Worm (Caenorhabditis elegans) whole organism, late embryonic: ENCODE results near the gene C24A8.6.

Experiments
- C08G9.2 ChIP-seq: sonication (generic microtip); optimal IDR thresholded peaks from 2 replicates; lab custom pipeline; 2016; ENCODE audit warnings: mild to moderate bottlenecking, missing genetic modification characterization, moderate library complexity, missing compliant biosample characterization
- F13H6.1 ChIP-seq: sonication (generic microtip); optimal IDR thresholded peaks from 2 replicates; lab custom pipeline; 2016; ENCODE audit warnings: missing genetic modification characterization, missing compliant biosample characterization
- ceh-14 ChIP-seq: sonication (generic microtip); optimal IDR thresholded peaks from 2 replicates; lab custom pipeline; 2016; ENCODE audit warnings: missing genotype, missing genetic modification characterization, missing compliant biosample characterization
- ceh-18 ChIP-seq: sonication (generic microtip); optimal IDR thresholded peaks from 2 replicates; lab custom pipeline; 2016; ENCODE audit warnings: missing genetic modification characterization, missing compliant biosample characterization
- ceh-19 ChIP-seq: fragments of 200-800 bp; sonication (Bioruptor generic); optimal IDR thresholded peaks from 2 replicates; lab custom pipeline; 2018; ENCODE audit warnings: mild to moderate bottlenecking, missing genetic modification characterization, missing compliant biosample characterization
- ceh-2 ChIP-seq: sonication (generic microtip); optimal IDR thresholded peaks from 2 replicates; lab custom pipeline; 2016; ENCODE audit warnings: missing genotype, missing genetic modification characterization, missing compliant biosample characterization
- ceh-22 ChIP-seq: sonication (generic microtip); optimal IDR thresholded peaks from 2 replicates; lab custom pipeline; 2017; ENCODE audit warnings: missing biosample characterization, missing genetic modification characterization
- ceh-24 ChIP-seq: sonication (generic microtip); optimal IDR thresholded peaks from 2 replicates; lab custom pipeline; 2016; ENCODE audit warnings: mild to moderate bottlenecking, missing genetic modification characterization, missing compliant biosample characterization
- ceh-45 ChIP-seq: fragments of 200-800 bp; sonication (Bioruptor generic); IDR thresholded peaks from 2 replicates; pipeline ENCODE4 v1.3.6; 2022; ENCODE audit warnings: missing genetic modification reagents, missing genetic modification characterization, missing compliant biosample characterization
- ceh-48 ChIP-seq: sonication (generic microtip); optimal IDR thresholded peaks from 2 replicates; lab custom pipeline; 2016; ENCODE audit warnings: missing genetic modification characterization, inconsistent platforms, missing compliant biosample characterization
- ceh-9 ChIP-seq: sonication (generic microtip); optimal IDR thresholded peaks from 2 replicates; lab custom pipeline; 2016; ENCODE audit warnings: mild to moderate bottlenecking, missing genetic modification characterization, inconsistent platforms, missing compliant biosample characterization
- che-1 ChIP-seq: sonication (generic microtip); optimal IDR thresholded peaks from 2 replicates; lab custom pipeline; 2016; ENCODE audit warnings: mild to moderate bottlenecking, missing genetic modification characterization, missing compliant biosample characterization
- elt-2 ChIP-seq: sonication (generic microtip); optimal IDR thresholded peaks from 2 replicates; lab custom pipeline; 2016; ENCODE audit warnings: missing genetic modification reagents, missing genetic modification characterization, missing compliant biosample characterization
- elt-4 ChIP-seq: sonication (generic microtip); optimal IDR thresholded peaks from 2 replicates; lab custom pipeline; 2016; ENCODE audit warnings: missing genetic modification characterization, missing compliant biosample characterization
- fkh-6 ChIP-seq: sonication (generic microtip); optimal IDR thresholded peaks from 2 replicates; lab custom pipeline; 2016; ENCODE audit warnings: missing genetic modification characterization, missing compliant biosample characterization
- gmeb-2 ChIP-seq: sonication (generic microtip); optimal IDR thresholded peaks from 2 replicates; lab custom pipeline; 2016; ENCODE audit warnings: missing genetic modification characterization, inconsistent platforms, missing compliant biosample characterization
- hlh-13 ChIP-seq: fragments of 200-800 bp; sonication (Bioruptor generic); optimal IDR thresholded peaks from 2 replicates; lab custom pipeline; 2018; ENCODE audit warnings: mild to moderate bottlenecking, missing genetic modification characterization, missing compliant biosample characterization
- hlh-6 ChIP-seq: sonication (generic microtip); optimal IDR thresholded peaks from 2 replicates; lab custom pipeline; 2016; ENCODE audit warnings: missing genotype, missing genetic modification characterization, missing compliant biosample characterization
- madf-2 ChIP-seq: sonication (generic microtip); optimal IDR thresholded peaks from 2 replicates; lab custom pipeline; 2017; ENCODE audit warnings: missing genetic modification characterization, missing compliant biosample characterization
- mec-3 ChIP-seq: sonication (generic microtip); optimal IDR thresholded peaks from 2 replicates; lab custom pipeline; 2016; ENCODE audit warnings: borderline replicate concordance, missing genetic modification characterization, missing compliant biosample characterization
- npax-4 ChIP-seq: sonication (generic microtip); optimal IDR thresholded peaks from 2 replicates; lab custom pipeline; 2016; ENCODE audit warnings: missing genetic modification characterization, missing compliant biosample characterization
- pag-3 ChIP-seq: sonication (generic microtip); optimal IDR thresholded peaks from 2 replicates; lab custom pipeline; 2016; ENCODE audit warnings: missing compliant biosample characterization, missing genetic modification characterization, borderline replicate concordance
- pat-9 ChIP-seq: fragments of 200-800 bp; sonication (Bioruptor generic); optimal IDR thresholded peaks from 2 replicates; lab custom pipeline; 2018; ENCODE audit warnings: mild to moderate bottlenecking, missing genetic modification characterization, moderate library complexity, missing compliant biosample characterization
- pha-2 ChIP-seq: sonication (generic microtip); optimal IDR thresholded peaks from 2 replicates; lab custom pipeline; 2017; ENCODE audit warnings: mild to moderate bottlenecking, missing genetic modification characterization, missing compliant biosample characterization
- ref-2 ChIP-seq: sonication (generic microtip); optimal IDR thresholded peaks from 2 replicates; lab custom pipeline; 2016; ENCODE audit warnings: missing genetic modification characterization, missing compliant biosample characterization
- rnt-1 ChIP-seq: sonication (generic microtip); optimal IDR thresholded peaks from 2 replicates; lab custom pipeline; 2016; ENCODE audit warnings: missing genetic modification characterization, missing compliant biosample characterization
- sox-2 ChIP-seq: fragments of 200-800 bp; sonication (Bioruptor generic); IDR thresholded peaks from 2 replicates; pipeline ENCODE4 v1.3.6; 2022; ENCODE audit warnings: missing genetic modification reagents, missing genetic modification characterization, missing compliant biosample characterization
- sox-4 ChIP-seq: sonication (generic microtip); optimal IDR thresholded peaks from 2 replicates; lab custom pipeline; 2017; ENCODE audit warnings: mild to moderate bottlenecking, missing genetic modification characterization, inconsistent platforms, missing compliant biosample characterization
- ttx-3 ChIP-seq: sonication (generic microtip); optimal IDR thresholded peaks from 2 replicates; lab custom pipeline; 2016; ENCODE audit warnings: missing genetic modification reagents, missing genetic modification characterization, missing compliant biosample characterization
- unc-42 ChIP-seq: sonication (generic microtip); optimal IDR thresholded peaks from 2 replicates; lab custom pipeline; 2016; ENCODE audit warnings: missing genotype, missing genetic modification characterization, missing compliant biosample characterization

The C24A8.6 gene

ce11 chrX:4294957-4295356, 37.2 kb downstream of the C24A8.6 start:
- TF ChIP-seq elt-2 (tag; lab: Kevin White, UChicago) (no peak), che-1 (tag; lab: Kevin White, UChicago) (peak; percentile 40)

- TF ChIP-seq ceh-45 (GFP tag; lab: Robert Waterston, UW) = no peak
- TF ChIP-seq sox-2 (GFP tag; lab: Robert Waterston, UW) = no peak
- TF ChIP-seq ceh-18 (tag; lab: Kevin White, UChicago) = no peak
- TF ChIP-seq unc-42 (tag; lab: Kevin White, UChicago) = no peak
- TF ChIP-seq hlh-6 (tag; lab: Kevin White, UChicago) = no peak
- no peak for TF ChIP-seq pha-2 (tag; lab: Kevin White, UChicago)
- no peak for TF ChIP-seq ceh-9
- TF ChIP-seq ttx-3 (tag; lab: Kevin White, UChicago) = no peak
- TF ChIP-seq madf-2 (tag; lab: Kevin White, UChicago) = no peak
- TF ChIP-seq F13H6.1 (tag; lab: Kevin White, UChicago) = no peak
- TF ChIP-seq che-1 (tag; lab: Kevin White, UChicago) = no peak
- no peak for TF ChIP-seq mec-3 (tag; lab: Kevin White, UChicago)
- TF ChIP-seq pat-9 (tag; lab: Kevin White, UChicago) = no peak
- no peak for TF ChIP-seq fkh-6
- TF ChIP-seq elt-4 (tag; lab: Kevin White, UChicago) = no peak
- no peak for TF ChIP-seq gmeb-2 (tag; lab: Kevin White, UChicago)
Observed at ce11 chrX:4289805-4290204, 42.4 kb downstream of the C24A8.6 start.

- TF ChIP-seq ceh-48 (no peak), unc-42 (tag; lab: Kevin White, UChicago) (peak; percentile 38)
Observed at ce11 chrX:4285669-4286174, 46.5 kb downstream of the C24A8.6 start, which contains the start of gene cka-2. TSS of gene cka-2 (plus strand) at chrX:4286124.

- no peak for TF ChIP-seq ceh-14
- no peak for TF ChIP-seq npax-4
Observed at ce11 chrX:4284470-4284869, 47.7 kb downstream of the C24A8.6 start.

ce11 chrX:4283989-4284388, 48.2 kb downstream of the C24A8.6 start, which contains the start of gene ets-10:
TSS of gene ets-10 (plus strand) at chrX:4284189.
- TF ChIP-seq ceh-18 (tag; lab: Kevin White, UChicago) (no peak), F13H6.1 (tag; lab: Kevin White, UChicago) (no peak), hlh-13 (GFP tag; lab: Kevin White, UChicago) (no peak), ceh-22 (tag; lab: Kevin White, UChicago) (no peak)

ce11 chrX:4282380-4282779, 49.8 kb downstream of the C24A8.6 start, which contains the start of gene C52B9.19:
TSS of gene C52B9.19 (plus strand) at chrX:4282555.
- no peak for TF ChIP-seq sox-4 (tag; lab: Kevin White, UChicago)
- TF ChIP-seq ceh-2 = no peak
- no peak for TF ChIP-seq gmeb-2 (tag; lab: Kevin White, UChicago)
- no peak for TF ChIP-seq ceh-24
- TF ChIP-seq fkh-6 = no peak
- TF ChIP-seq ceh-48 = no peak
- TF ChIP-seq ceh-9 = no peak
- TF ChIP-seq pag-3 (tag; lab: Kevin White, UChicago) = no peak
- TF ChIP-seq ref-2 (tag; lab: Kevin White, UChicago) = no peak
- no peak for TF ChIP-seq C08G9.2 (tag; lab: Kevin White, UChicago)
- TF ChIP-seq ceh-18 (tag; lab: Kevin White, UChicago) = no peak
- no peak for TF ChIP-seq ceh-19
- TF ChIP-seq che-1 (tag; lab: Kevin White, UChicago) = no peak
- no peak for TF ChIP-seq rnt-1 (tag; lab: Kevin White, UChicago)
- no peak for TF ChIP-seq pat-9 (tag; lab: Kevin White, UChicago)
- TF ChIP-seq, all 69 proteins: peak for 0
